Fruit fly (Drosophila melanogaster) whole organism, embryonic: ENCODE results near the gene cno.

Experiments used
- Adf1 ChIP-seq: fragments of 200-800 bp; sonication (Bioruptor generic); IDR thresholded peaks from 2 replicates; pipeline ENCODE4 v1.3.6; 2022; ENCODE audit warnings: missing biosample characterization, missing genetic modification characterization
- CG14965 ChIP-seq: fragments of 200-800 bp; sonication (Bioruptor generic); optimal IDR thresholded peaks from 2 replicates; lab custom pipeline; 2016; ENCODE audit warnings: missing biosample characterization, missing genetic modification characterization, borderline replicate concordance
- CG15011 ChIP-seq: fragments of 200-800 bp; sonication (Bioruptor generic); optimal IDR thresholded peaks from 3 replicates; lab custom pipeline; 2018; ENCODE audit warnings: missing biosample characterization, mild to moderate bottlenecking, missing genetic modification characterization
- CG6791 ChIP-seq: fragments of 200-800 bp; sonication (Bioruptor generic); IDR thresholded peaks from 3 replicates; pipeline ENCODE4 v1.3.6; 2022; ENCODE audit warnings: missing biosample characterization, missing genetic modification characterization; ENCODE audit not compliant: partially characterized antibody
- CG6854 ChIP-seq: fragments of 200-800 bp; sonication (Bioruptor generic); optimal IDR thresholded peaks from 3 replicates; lab custom pipeline; 2017; ENCODE audit warnings: missing biosample characterization, mild to moderate bottlenecking, missing genetic modification characterization
- NfI ChIP-seq: fragments of 200-800 bp; sonication (Bioruptor generic); optimal IDR thresholded peaks from 3 replicates; lab custom pipeline; 2018; ENCODE audit warnings: missing biosample characterization, mild to moderate bottlenecking, missing genetic modification characterization, moderate library complexity
- Vsx1 ChIP-seq: fragments of 200-800 bp; sonication (Bioruptor generic); optimal IDR thresholded peaks from 2 replicates; lab custom pipeline; 2017; ENCODE audit warnings: missing biosample characterization, mild to moderate bottlenecking, missing genetic modification characterization, missing genetic modification reagents
- br ChIP-seq: fragments of >200 bp; optimal IDR thresholded peaks from 2 replicates; lab custom pipeline; 2017
- fru ChIP-seq: fragments of >200 bp; optimal IDR thresholded peaks from 2 replicates; lab custom pipeline; 2017
- gcm ChIP-seq: fragments of 200-800 bp; sonication (Bioruptor generic); optimal IDR thresholded peaks from 2 replicates; lab custom pipeline; 2019; ENCODE audit warnings: missing biosample characterization, mild to moderate bottlenecking, missing genetic modification characterization, moderate library complexity
- gcm2 ChIP-seq: fragments of 200-800 bp; sonication (Bioruptor generic); optimal IDR thresholded peaks from 2 replicates; lab custom pipeline; 2016; ENCODE audit warnings: missing biosample characterization, missing genetic modification characterization
- mld ChIP-seq: fragments of 200-800 bp; sonication (Bioruptor generic); IDR thresholded peaks from 3 replicates; pipeline ENCODE4 v1.3.6; 2022; ENCODE audit warnings: missing biosample characterization, missing genetic modification characterization; ENCODE audit not compliant: partially characterized antibody

- TF ChIP-seq CG14965 = no peak
- no peak for TF ChIP-seq br (lab: Kevin White, UChicago)
- TF ChIP-seq gcm2 (GFP tag; lab: Kevin White, UChicago) = no peak
- no peak for TF ChIP-seq fru
- no peak for TF ChIP-seq CG15011 (GFP tag; lab: Kevin White, UChicago)
- TF ChIP-seq CG6854 (GFP tag; lab: Kevin White, UChicago) = no peak
- no peak for TF ChIP-seq gcm (GFP tag; lab: Kevin White, UChicago)
- no peak for TF ChIP-seq CG6791 (GFP tag; lab: Robert Waterston, UW)
- TF ChIP-seq mld (GFP tag; lab: Robert Waterston, UW) = no peak
- TF ChIP-seq Adf1 (GFP tag; lab: Robert Waterston, UW) = no peak
- no peak for TF ChIP-seq Vsx1 (GFP tag; lab: Kevin White, UChicago)
- no peak for TF ChIP-seq NfI (GFP tag; lab: Kevin White, UChicago)
Measured at dm6 chr3R:5159312-5159711, 57.9 kb downstream of the cno start, which contains the start of gene CG12590.
